Worm (Caenorhabditis elegans) whole organism, early embryonic: ENCODE data around the gene C18H7.6.

ENCODE experiments used
- B0310.2 ChIP-seq: sonication (generic microtip); optimal IDR thresholded peaks from 2 replicates; lab custom pipeline; 2016; ENCODE audit warnings: mild to moderate bottlenecking, missing genetic modification characterization, missing compliant biosample characterization
- F13C5.2 ChIP-seq: sonication (generic microtip); optimal IDR thresholded peaks from 2 replicates; lab custom pipeline; 2017; ENCODE audit warnings: mild to moderate bottlenecking, missing genetic modification characterization, inconsistent platforms, missing compliant biosample characterization
- aly-1 ChIP-seq: sonication (generic microtip); optimal IDR thresholded peaks from 2 replicates; lab custom pipeline; 2016; ENCODE audit warnings: missing genetic modification characterization, missing compliant biosample characterization
- ama-1 ChIP-seq: fragments of 150-350 bp; optimal IDR thresholded peaks from 2 replicates; lab custom pipeline; 2014
- ceh-13 ChIP-seq: fragments of 200-800 bp; sonication (Bioruptor generic); optimal IDR thresholded peaks from 2 replicates; lab custom pipeline; 2018; ENCODE audit warnings: mild to moderate bottlenecking, missing genetic modification characterization, missing compliant biosample characterization
- ceh-36 ChIP-seq: sonication (generic microtip); optimal IDR thresholded peaks from 2 replicates; lab custom pipeline; 2016; ENCODE audit warnings: missing genetic modification characterization, inconsistent platforms, missing compliant biosample characterization
- ets-7 ChIP-seq: sonication (generic microtip); optimal IDR thresholded peaks from 2 replicates; lab custom pipeline; 2016; ENCODE audit warnings: missing genotype, missing genetic modification characterization, missing compliant biosample characterization
- flt-1 ChIP-seq: fragments of 200-800 bp; sonication (Bioruptor generic); IDR thresholded peaks from 2 replicates; pipeline ENCODE4 v1.3.6; 2022; ENCODE audit warnings: missing genetic modification characterization, missing compliant biosample characterization
- tbx-11 ChIP-seq: fragments of 200-800 bp; sonication (Bioruptor generic); IDR thresholded peaks from 2 replicates; pipeline ENCODE4 v1.3.6; 2022; ENCODE audit warnings: missing genetic modification characterization, missing compliant biosample characterization

DNA sequence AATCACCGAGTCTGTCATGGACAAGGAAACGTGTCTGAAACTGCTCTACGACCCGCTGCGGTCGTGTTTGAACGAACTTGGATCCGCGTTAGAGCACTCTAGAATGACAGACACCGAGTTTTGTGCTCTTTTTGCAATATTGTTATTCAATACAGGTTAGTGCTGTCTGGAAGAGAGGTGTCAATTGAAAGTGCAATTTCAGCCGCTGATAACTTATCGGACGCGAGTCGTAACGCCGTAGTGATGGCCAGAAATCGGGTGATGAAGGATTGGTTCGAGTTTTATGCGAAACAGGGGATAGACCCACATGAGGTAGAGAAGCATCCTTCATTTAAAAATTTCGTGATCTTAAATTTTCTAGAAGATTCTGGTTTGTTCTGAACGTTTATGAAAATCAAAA lies 39.6 kb upstream of the C18H7.6 start:
- TF ChIP-seq ets-7 (tag; lab: Kevin White, UChicago): no peak
- no peak for TF ChIP-seq flt-1 (GFP tag; lab: Robert Waterston, UW)
- no peak for TF ChIP-seq F13C5.2 (tag; lab: Kevin White, UChicago)
- no peak for TF ChIP-seq ceh-13 (GFP tag; lab: Kevin White, UChicago)
- no peak for TF ChIP-seq ama-1 (lab: Kevin White, UChicago)
- TF ChIP-seq B0310.2: no peak
- TF ChIP-seq tbx-11 (GFP tag; lab: Robert Waterston, UW): no peak
- TF ChIP-seq ceh-36 (tag; lab: Kevin White, UChicago): no peak
- TF ChIP-seq aly-1 (tag; lab: Kevin White, UChicago): no peak
